Fruit fly (Drosophila melanogaster) whole organism, pupa: Measurements from ENCODE around the gene CG42304.

Experiments
- CG15710 ChIP-seq: fragments of 200-800 bp; sonication (Bioruptor generic); optimal IDR thresholded peaks from 2 replicates; lab custom pipeline; 2018; ENCODE audit warnings: missing biosample characterization, mild to moderate bottlenecking, missing genetic modification characterization, moderate library complexity
- CG17806 ChIP-seq: fragments of 200-800 bp; sonication (Bioruptor generic); optimal IDR thresholded peaks from 2 replicates; lab custom pipeline; 2018; ENCODE audit warnings: missing biosample characterization, mild to moderate bottlenecking, missing genetic modification characterization, moderate library complexity
- D1 ChIP-seq: fragments of 200-800 bp; sonication (Bioruptor generic); optimal IDR thresholded peaks from 2 replicates; lab custom pipeline; 2018; ENCODE audit warnings: missing biosample characterization, mild to moderate bottlenecking, missing genetic modification characterization, moderate library complexity
- EcR ChIP-seq: fragments of 200-800 bp; sonication (Bioruptor generic); optimal IDR thresholded peaks from 3 replicates; lab custom pipeline; 2019; ENCODE audit warnings: missing biosample characterization, missing genetic modification characterization, mild to moderate bottlenecking, moderate library complexity, missing genetic modification reagents
- Pif1B ChIP-seq: fragments of 200-800 bp; sonication (Bioruptor generic); optimal IDR thresholded peaks from 3 replicates; lab custom pipeline; 2016; ENCODE audit warnings: missing biosample characterization, missing genetic modification characterization

DNA sequence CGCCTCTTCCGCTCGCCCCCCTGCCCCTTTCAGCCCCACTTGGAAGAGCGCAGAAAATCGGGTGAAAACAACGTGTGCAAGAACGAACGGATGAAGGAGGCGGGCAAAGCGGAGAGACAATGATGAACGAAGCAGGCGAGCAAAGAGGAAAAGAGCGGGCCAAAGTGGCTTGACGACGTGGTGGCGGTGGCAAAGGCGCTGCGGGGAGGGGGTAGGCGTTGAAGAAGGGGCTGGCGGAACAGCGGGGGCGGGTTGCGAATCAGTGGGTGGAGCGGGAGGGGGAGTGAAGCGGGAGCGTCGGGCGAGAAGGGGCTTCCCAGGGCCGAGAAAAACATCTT lies 19.2 kb upstream of the CG42304 start:
- TF ChIP-seq CG17806 (tag; lab: Kevin White, UChicago), result no peak
- TF ChIP-seq Pif1B, result no peak
- no peak for TF ChIP-seq D1 (tag; lab: Kevin White, UChicago)
- no peak for TF ChIP-seq EcR
- no peak for TF ChIP-seq CG15710 (tag; lab: Kevin White, UChicago)
